Fruit fly (Drosophila melanogaster) Kc167 (cell line): ENCODE data around the gene CG10730.

Experiments used
- Myc ChIP-seq: fragments of >200 bp; optimal IDR thresholded peaks from 2 replicates; lab custom pipeline; 2017; ENCODE audit warnings: missing external identifiers
- Sin3A ChIP-seq: fragments of >200 bp; optimal IDR thresholded peaks from 2 replicates; lab custom pipeline; 2018; ENCODE audit warnings: missing external identifiers
- h ChIP-seq: fragments of >200 bp; optimal IDR thresholded peaks from 3 replicates; lab custom pipeline; 2018; ENCODE audit warnings: missing external identifiers
- insv ChIP-seq: fragments of >200 bp; optimal IDR thresholded peaks from 3 replicates; lab custom pipeline; 2018; ENCODE audit warnings: missing external identifiers
- psq ChIP-seq: fragments of >200 bp; optimal IDR thresholded peaks from 2 replicates; lab custom pipeline; 2017; ENCODE audit warnings: missing external identifiers
- ttk ChIP-seq: sonication (Bioruptor generic); optimal IDR thresholded peaks from 2 replicates; lab custom pipeline; 2017; ENCODE audit warnings: missing external identifiers

- TF ChIP-seq insv: no peak
- no peak for TF ChIP-seq h
- no peak for TF ChIP-seq Myc
- TF ChIP-seq Sin3A (lab: Kevin White, UChicago): no peak
- no peak for TF ChIP-seq psq (lab: Kevin White, UChicago)
- TF ChIP-seq ttk: no peak
Measured at dm6 chr2L:20115865-20116264, 43.9 kb upstream of the CG10730 start.
